Worm (Caenorhabditis elegans) whole organism, midembryonic: ENCODE results near the gene F01G12.18.

ENCODE experiments used
- T22C8.4 ChIP-seq: fragments of 200-800 bp; sonication (Bioruptor generic); IDR thresholded peaks from 2 replicates; pipeline ENCODE4 v1.3.6; 2022; ENCODE audit warnings: missing genetic modification characterization, missing compliant biosample characterization
- cog-1 ChIP-seq: sonication (generic microtip); optimal IDR thresholded peaks from 2 replicates; lab custom pipeline; 2016; ENCODE audit warnings: missing genetic modification characterization, missing compliant biosample characterization
- flt-1 ChIP-seq: fragments of 200-800 bp; sonication (Bioruptor generic); IDR thresholded peaks from 2 replicates; pipeline ENCODE4 v1.3.6; 2022; ENCODE audit warnings: missing genetic modification characterization, missing compliant biosample characterization
- klf-2 ChIP-seq: fragments of 200-800 bp; sonication (Bioruptor generic); conservative IDR thresholded peaks from 2 replicates; pipeline ENCODE4 v1.3.6; 2022; ENCODE audit warnings: missing genetic modification reagents, missing genetic modification characterization, missing compliant biosample characterization
- med-1 ChIP-seq: sonication (generic microtip); optimal IDR thresholded peaks from 2 replicates; lab custom pipeline; 2017; ENCODE audit warnings: missing genetic modification characterization, mild to moderate bottlenecking, missing compliant biosample characterization, antibody characterized with exemption, missing genetic modification reagents; ENCODE audit not compliant: insufficient read depth
- ref-1 ChIP-seq: fragments of 200-800 bp; sonication (Bioruptor generic); conservative IDR thresholded peaks from 2 replicates; pipeline ENCODE4 v1.3.6; 2022; ENCODE audit warnings: missing genetic modification reagents, missing genetic modification characterization, missing compliant biosample characterization
- tab-1 ChIP-seq: fragments of 200-800 bp; sonication (Bioruptor generic); IDR thresholded peaks from 2 replicates; pipeline ENCODE4 v1.3.6; 2022; ENCODE audit warnings: missing genetic modification characterization, missing compliant biosample characterization
- ztf-23 ChIP-seq: fragments of 200-800 bp; sonication (Bioruptor generic); IDR thresholded peaks from 2 replicates; pipeline ENCODE4 v1.3.6; 2022; ENCODE audit warnings: missing genetic modification reagents, missing genetic modification characterization, missing compliant biosample characterization
- ztf-29 ChIP-seq: fragments of 200-800 bp; sonication (Bioruptor generic); IDR thresholded peaks from 2 replicates; pipeline ENCODE4 v1.3.6; 2022; ENCODE audit warnings: missing genetic modification reagents, missing genetic modification characterization, missing compliant biosample characterization

F01G12.18 gene

DNA sequence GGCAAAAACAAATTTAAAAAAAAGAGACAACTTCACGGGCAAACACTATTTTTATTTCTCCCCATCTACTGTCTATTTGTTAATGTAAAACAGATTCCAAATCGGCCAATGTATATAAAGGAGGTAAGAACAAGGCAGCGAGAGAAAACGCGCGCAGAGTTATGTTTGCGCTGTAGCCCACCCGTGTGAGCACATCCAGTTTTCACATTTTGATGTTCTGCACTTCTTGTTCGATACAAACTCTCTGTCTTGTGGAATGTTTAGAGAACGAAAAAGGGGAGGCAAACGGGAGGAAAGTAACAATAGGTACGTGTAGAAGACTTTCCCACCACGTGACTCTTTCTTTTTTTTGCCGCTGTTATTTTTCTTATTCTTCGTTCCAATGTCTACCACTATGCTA is 45.8 kb downstream of the F01G12.18 start:
- TF ChIP-seq flt-1 (GFP tag; lab: Robert Waterston, UW) (no peak), ztf-29 (GFP tag; lab: Robert Waterston, UW) (no peak), T22C8.4 (GFP tag; lab: Robert Waterston, UW) (no peak), cog-1 (tag; lab: Kevin White, UChicago) (no peak), klf-2 (GFP tag; lab: Robert Waterston, UW) (no peak), tab-1 (GFP tag; lab: Robert Waterston, UW) (no peak), med-1 (GFP tag; lab: Kevin White, UChicago) (no peak), ztf-23 (GFP tag; lab: Robert Waterston, UW) (no peak), ref-1 (GFP tag; lab: Robert Waterston, UW) (no peak)

DNA sequence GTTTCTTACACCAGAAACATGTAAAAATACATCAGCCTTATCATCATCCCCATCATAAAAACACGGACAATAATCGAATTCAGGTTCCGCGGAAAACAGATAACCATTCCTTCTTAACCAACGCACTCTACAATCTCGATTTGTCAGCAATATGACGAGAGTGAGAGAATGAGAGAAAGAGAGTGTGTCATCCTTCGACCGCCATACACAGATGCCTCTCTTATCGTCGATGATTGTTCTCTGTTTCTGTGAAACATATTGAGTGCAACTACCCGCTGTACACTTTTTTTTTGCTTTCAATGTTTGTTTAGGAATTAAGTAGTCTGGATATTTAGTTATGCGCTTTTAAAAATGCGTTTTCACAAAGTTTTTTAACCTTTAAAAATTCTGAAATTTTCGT is 49.3 kb downstream of the F01G12.18 start:
- TF ChIP-seq T22C8.4 (GFP tag; lab: Robert Waterston, UW): no peak
